Fruit fly (Drosophila melanogaster) whole organism, prepupa: Measurements from ENCODE around the gene Cpr100A.
A peak's percentile ranks its signal among the peaks of the same experiment; 100 is the strongest.

Experiments
- CG11294 ChIP-seq: fragments of 200-800 bp; sonication (Bioruptor generic); IDR thresholded peaks from 2 replicates; pipeline ENCODE4 v1.3.6; 2022; ENCODE audit warnings: missing biosample characterization, missing genetic modification characterization
- CG15336 ChIP-seq: fragments of 200-800 bp; sonication (Bioruptor generic); IDR thresholded peaks from 2 replicates; pipeline ENCODE4 v1.3.6; 2022; ENCODE audit warnings: missing biosample characterization, missing genetic modification characterization
- CG1621 ChIP-seq: fragments of 200-800 bp; sonication (Bioruptor generic); optimal IDR thresholded peaks from 3 replicates; lab custom pipeline; 2018; ENCODE audit warnings: missing biosample characterization, mild to moderate bottlenecking, missing genetic modification characterization
- CG3032 ChIP-seq: fragments of 200-800 bp; optimal IDR thresholded peaks from 2 replicates; lab custom pipeline; 2019; ENCODE audit warnings: missing biosample characterization, mild to moderate bottlenecking, missing genetic modification characterization, moderate library complexity
- CG31627 ChIP-seq: fragments of 200-800 bp; sonication (Bioruptor generic); optimal IDR thresholded peaks from 3 replicates; lab custom pipeline; 2016; ENCODE audit warnings: missing biosample characterization, missing genetic modification characterization
- CG32006 ChIP-seq: fragments of 200-800 bp; sonication (Bioruptor generic); optimal IDR thresholded peaks from 3 replicates; lab custom pipeline; 2017; ENCODE audit warnings: missing biosample characterization, mild to moderate bottlenecking, missing genetic modification characterization
- CG34406 ChIP-seq: fragments of 200-800 bp; sonication (Bioruptor generic); optimal IDR thresholded peaks from 3 replicates; lab custom pipeline; 2016; ENCODE audit warnings: missing biosample characterization, missing genetic modification characterization
- CG4318 ChIP-seq: fragments of 200-800 bp; sonication (Bioruptor generic); optimal IDR thresholded peaks from 3 replicates; lab custom pipeline; 2017; ENCODE audit warnings: missing biosample characterization, mild to moderate bottlenecking, missing genetic modification characterization
- CG6163 ChIP-seq: fragments of 200-800 bp; sonication (Bioruptor generic); IDR thresholded peaks from 3 replicates; pipeline ENCODE4 v1.3.6; 2022; ENCODE audit warnings: missing biosample characterization, missing genetic modification characterization
- CG6276 ChIP-seq: fragments of 200-800 bp; sonication (Bioruptor generic); optimal IDR thresholded peaks from 2 replicates; lab custom pipeline; 2017; ENCODE audit warnings: missing biosample characterization, mild to moderate bottlenecking, missing genetic modification characterization
- CG6808 ChIP-seq: fragments of 200-800 bp; sonication (Bioruptor generic); optimal IDR thresholded peaks from 3 replicates; lab custom pipeline; 2017; ENCODE audit warnings: missing biosample characterization, missing genetic modification characterization, mild to moderate bottlenecking, moderate library complexity, missing genetic modification reagents
- CG8119 ChIP-seq: fragments of 200-800 bp; sonication (Bioruptor generic); IDR thresholded peaks from 3 replicates; pipeline ENCODE4 v1.3.6; 2022; ENCODE audit warnings: missing biosample characterization, missing genetic modification characterization
- CG8632 ChIP-seq: fragments of 200-800 bp; sonication (Bioruptor generic); optimal IDR thresholded peaks from 3 replicates; lab custom pipeline; 2016; ENCODE audit warnings: missing biosample characterization, missing genetic modification characterization
- Eip78C ChIP-seq: fragments of 200-800 bp; sonication (Bioruptor generic); peaks from one replicate; lab custom pipeline; 2016; ENCODE audit warnings: missing biosample characterization, missing genetic modification characterization
- Eip93F ChIP-seq: fragments of 200-800 bp; sonication (Bioruptor generic); optimal IDR thresholded peaks from 2 replicates; lab custom pipeline; 2016; ENCODE audit warnings: missing biosample characterization, mild to moderate bottlenecking, missing genetic modification characterization
- Ets96B ChIP-seq: fragments of 200-800 bp; optimal IDR thresholded peaks from 2 replicates; lab custom pipeline; 2019; ENCODE audit warnings: missing biosample characterization, mild to moderate bottlenecking, missing genetic modification characterization, moderate library complexity
- Hr38 ChIP-seq: sonication (Bioruptor generic); optimal IDR thresholded peaks from 2 replicates; lab custom pipeline; 2016; ENCODE audit warnings: missing biosample characterization, missing genetic modification characterization
- Hr4 ChIP-seq: fragments of 200-800 bp; sonication (Bioruptor generic); optimal IDR thresholded peaks from 3 replicates; lab custom pipeline; 2016; ENCODE audit warnings: missing biosample characterization, missing genetic modification characterization
- Lpt ChIP-seq: fragments of 200-800 bp; sonication (Bioruptor generic); optimal IDR thresholded peaks from 3 replicates; lab custom pipeline; 2016; ENCODE audit warnings: missing biosample characterization, missing genetic modification characterization
- Met ChIP-seq: fragments of 200-800 bp; sonication (Bioruptor generic); optimal IDR thresholded peaks from 3 replicates; lab custom pipeline; 2016; ENCODE audit warnings: missing biosample characterization, missing genetic modification characterization
- Sox14 ChIP-seq: fragments of 200-800 bp; sonication (Bioruptor generic); optimal IDR thresholded peaks from 3 replicates; lab custom pipeline; 2016; ENCODE audit warnings: missing biosample characterization, missing genetic modification characterization
- Sox15 ChIP-seq: fragments of 200-800 bp; sonication (Bioruptor generic); optimal IDR thresholded peaks from 3 replicates; lab custom pipeline; 2016; ENCODE audit warnings: missing biosample characterization, missing genetic modification characterization
- achi ChIP-seq: fragments of 200-800 bp; sonication (Bioruptor generic); optimal IDR thresholded peaks from 3 replicates; lab custom pipeline; 2016; ENCODE audit warnings: missing biosample characterization, missing genetic modification characterization
- acj6 ChIP-seq: fragments of 200-800 bp; sonication (Bioruptor generic); optimal IDR thresholded peaks from 3 replicates; lab custom pipeline; 2016; ENCODE audit warnings: missing biosample characterization, missing genetic modification characterization
- dac ChIP-seq: fragments of 200-800 bp; sonication (Bioruptor generic); optimal IDR thresholded peaks from 2 replicates; lab custom pipeline; 2017; ENCODE audit warnings: missing biosample characterization, mild to moderate bottlenecking, missing genetic modification characterization
- dsx ChIP-seq: fragments of 200-800 bp; optimal IDR thresholded peaks from 3 replicates; lab custom pipeline; 2019; ENCODE audit warnings: missing biosample characterization, mild to moderate bottlenecking, missing genetic modification characterization, moderate library complexity; ENCODE audit not compliant: poor library complexity, severe bottlenecking
- fd59A ChIP-seq: fragments of 200-800 bp; sonication (Bioruptor generic); optimal IDR thresholded peaks from 2 replicates; lab custom pipeline; 2017; ENCODE audit warnings: missing biosample characterization, mild to moderate bottlenecking, missing genetic modification characterization, missing genetic modification reagents
- pdm3 ChIP-seq: fragments of 200-800 bp; sonication (Bioruptor generic); optimal IDR thresholded peaks from 3 replicates; lab custom pipeline; 2016; ENCODE audit warnings: missing biosample characterization, missing genetic modification characterization
- salr ChIP-seq, 2 experiments: fragments of 200-800 bp; sonication (Bioruptor generic); optimal IDR thresholded peaks; 3 replicates each; lab custom pipeline; 2016 to 2018; ENCODE audit warnings: missing biosample characterization in 2 of 2, missing genetic modification characterization in 2 of 2, mild to moderate bottlenecking in 1 of 2
- spab ChIP-seq: fragments of 200-800 bp; sonication (Bioruptor generic); optimal IDR thresholded peaks from 2 replicates; lab custom pipeline; 2017; ENCODE audit warnings: missing biosample characterization, mild to moderate bottlenecking, missing genetic modification characterization, missing genetic modification reagents
- ss ChIP-seq, 2 experiments: fragments of 200-800 bp; sonication (Bioruptor generic); optimal IDR thresholded peaks; 2 replicates in 1 of 2; 3 replicates in 1 of 2; lab custom pipeline; 2017 to 2018; ENCODE audit warnings: mild to moderate bottlenecking in 2 of 2, missing biosample characterization in 2 of 2, missing genetic modification characterization in 2 of 2, moderate library complexity in 1 of 2
- svp ChIP-seq: fragments of 200-800 bp; sonication (Bioruptor generic); peaks from one replicate; lab custom pipeline; 2016; ENCODE audit warnings: missing biosample characterization, missing genetic modification characterization

The Cpr100A gene

DNA sequence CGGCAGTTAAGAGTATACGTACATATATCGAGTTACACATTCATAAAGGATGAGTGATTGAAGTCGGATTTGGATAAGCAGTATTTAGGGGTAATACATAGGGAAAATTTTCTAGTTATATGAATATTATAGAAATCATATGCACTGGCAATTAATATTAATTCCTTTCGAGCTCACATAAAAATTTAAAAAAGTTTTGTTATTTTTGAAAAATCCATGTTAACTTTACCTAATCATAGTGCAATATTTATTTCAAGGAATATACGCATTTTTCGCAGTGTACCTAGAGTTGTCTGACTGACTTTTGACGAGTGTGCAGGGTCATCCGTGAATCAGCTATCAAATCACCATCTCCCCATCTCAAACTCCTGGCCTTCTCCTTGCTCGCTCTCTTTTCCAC, 2.9 kb upstream of the Cpr100A start (continued):
- TF ChIP-seq Hr4 (GFP tag; lab: Kevin White, UChicago) = peak; percentile 34
- TF ChIP-seq Eip78C (GFP tag; lab: Kevin White, UChicago) = peak; percentile 87
- TF ChIP-seq spab (GFP tag; lab: Kevin White, UChicago) = peak; percentile 36
- peak; percentile 17 for TF ChIP-seq achi (GFP tag; lab: Kevin White, UChicago)
- TF ChIP-seq CG1621 = no peak
- peak; percentile 9 for TF ChIP-seq dac (GFP tag; lab: Kevin White, UChicago)
- TF ChIP-seq Eip93F (GFP tag; lab: Kevin White, UChicago) = no peak
- peak; percentile 15 for TF ChIP-seq Sox15 (GFP tag; lab: Kevin White, UChicago)
- TF ChIP-seq salr (GFP tag; optimal IDR thresholded peaks at IDR 0.05; lab: Kevin White, UChicago) = peak in 1 of 2 experiments; percentile 51
- TF ChIP-seq CG31627 (GFP tag; lab: Kevin White, UChicago) = no peak
- peak; percentile 34 for TF ChIP-seq CG3032 (tag; lab: Kevin White, UChicago)

DNA sequence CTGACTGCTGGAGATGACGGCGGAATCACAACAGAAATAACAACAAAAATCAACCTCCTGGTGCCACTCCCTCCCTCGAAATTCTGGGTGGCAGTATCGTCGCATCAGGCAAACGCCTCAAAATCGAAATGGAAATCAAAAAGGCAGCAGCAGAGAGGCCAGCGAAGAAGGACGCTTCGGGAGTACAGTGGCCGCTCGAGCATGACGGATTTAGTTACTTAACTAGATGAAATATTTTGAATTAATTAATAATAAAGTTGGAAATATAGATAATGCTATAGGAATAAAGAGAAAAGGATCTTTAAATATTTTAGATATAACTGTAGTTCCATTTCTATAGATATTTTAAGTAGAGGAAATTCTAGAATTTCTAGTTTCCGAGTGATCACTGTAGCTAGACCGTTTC, 2.0 kb upstream of the Cpr100A start:
- TF ChIP-seq CG8119 (GFP tag; lab: Robert Waterston, UW) (no peak), pdm3 (GFP tag; lab: Kevin White, UChicago) (no peak), CG8632 (GFP tag; lab: Kevin White, UChicago) (peak; percentile 38), fd59A (GFP tag; lab: Kevin White, UChicago) (peak; percentile 26), CG1621 (no peak), CG6808 (peak; percentile 6), Ets96B (peak; percentile 35), CG3032 (tag; lab: Kevin White, UChicago) (peak; percentile 15), acj6 (GFP tag; lab: Kevin White, UChicago) (peak; percentile 17), ss (GFP tag; optimal IDR thresholded peaks at IDR 0.05; lab: Kevin White, UChicago) (peak in 1 of 2 experiments; percentile 50), CG34406 (GFP tag; lab: Kevin White, UChicago) (peak; percentile 31), Eip78C (GFP tag; lab: Kevin White, UChicago) (peak; percentile 83), svp (peak; percentile 46)

DNA sequence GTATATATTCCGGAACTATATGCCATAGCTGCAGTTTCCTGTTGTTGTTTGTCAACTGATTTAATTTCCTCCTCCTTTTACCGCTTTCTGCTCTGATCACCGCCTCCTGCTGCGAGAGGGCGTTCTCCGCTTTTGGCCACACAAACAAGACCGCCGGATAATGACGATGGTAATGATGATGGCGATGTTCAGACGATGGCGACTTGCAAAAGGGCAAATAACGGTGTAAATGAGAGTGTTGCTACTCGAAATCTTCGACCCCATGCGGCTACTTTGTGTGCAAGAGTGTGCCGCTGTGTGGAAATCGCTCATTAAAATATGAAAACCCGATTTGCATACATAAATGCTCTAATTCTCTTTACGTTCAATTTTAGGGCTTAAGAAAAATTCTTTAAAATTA, 1.4 kb upstream of the Cpr100A start:
- TF ChIP-seq svp (peak; percentile 2), Met (GFP tag; lab: Kevin White, UChicago) (no peak)

DNA sequence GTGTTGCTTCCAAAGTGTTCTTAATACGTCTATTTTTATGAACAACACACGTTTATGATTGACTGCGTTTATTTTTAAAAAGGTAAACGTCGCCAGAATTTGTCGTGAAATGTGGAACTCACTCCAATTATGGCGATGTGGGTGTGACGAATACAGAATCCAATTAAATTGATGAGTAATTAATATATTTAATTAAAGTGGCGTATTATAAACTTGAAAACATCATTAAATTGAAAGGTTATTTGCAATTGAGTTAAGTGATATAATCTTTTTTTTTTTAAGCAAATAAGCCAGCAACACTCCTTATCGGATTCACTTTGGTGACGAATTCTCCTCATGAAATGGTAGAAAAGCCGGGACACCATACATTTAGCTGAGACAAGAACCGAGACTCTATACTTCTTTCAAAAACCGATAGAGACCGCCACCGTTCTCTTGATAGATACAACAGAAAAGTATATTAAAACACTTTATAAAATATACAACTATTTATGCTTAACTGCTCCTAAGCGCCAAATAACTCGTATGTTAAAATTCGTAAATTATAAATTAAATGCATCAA, 3.1 kb downstream of the Cpr100A start:
- TF ChIP-seq Eip78C (GFP tag; lab: Kevin White, UChicago) (peak; percentile 54), CG6276 (GFP tag; lab: Kevin White, UChicago) (no peak)

DNA sequence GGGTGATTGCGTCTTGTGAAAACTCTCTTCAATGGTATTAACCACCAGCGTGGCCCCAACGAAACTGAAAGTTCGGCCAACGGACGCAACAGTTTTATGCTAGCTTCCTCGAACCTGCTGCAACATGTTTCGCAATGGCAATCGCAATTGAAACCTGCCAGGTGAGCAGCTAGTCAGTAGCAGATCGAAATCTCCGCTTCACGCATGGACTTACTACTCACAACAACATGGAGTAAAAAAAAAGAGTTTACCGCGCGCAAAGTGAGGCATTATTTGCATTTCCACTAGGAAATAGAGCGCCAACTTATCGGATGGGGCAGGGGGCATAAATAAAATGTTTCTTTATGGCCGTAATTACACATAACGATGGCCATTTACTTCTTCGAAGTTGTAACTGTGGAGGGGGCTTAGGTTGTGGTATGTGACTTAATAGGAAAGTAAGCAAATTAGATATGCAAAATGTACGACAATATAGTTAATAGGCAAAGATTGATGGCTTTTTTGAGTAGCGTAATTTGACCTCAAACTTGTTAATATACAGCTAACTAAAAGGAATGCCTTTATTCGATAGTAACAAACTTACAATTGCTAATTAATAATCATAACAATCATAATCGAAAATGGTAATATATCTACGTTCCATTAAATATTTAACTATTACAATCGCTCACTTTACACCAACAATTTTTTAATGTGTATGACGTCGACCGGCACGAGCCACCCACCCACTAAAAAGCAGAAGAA, 5.2 kb downstream of the Cpr100A start, which contains the start of gene CG15545:
TSS of gene CG15545 (minus strand) at position 51 of the 744 bp plus-strand sequence.
- TF ChIP-seq Ets96B = no peak
- TF ChIP-seq CG6276 (GFP tag; lab: Kevin White, UChicago) = peak; percentile 59
- peak; percentile 9 for TF ChIP-seq Sox14 (GFP tag; lab: Kevin White, UChicago)
- peak; percentile 48 for TF ChIP-seq CG4318 (GFP tag; lab: Kevin White, UChicago)
- TF ChIP-seq Sox15 (GFP tag; lab: Kevin White, UChicago) = no peak
- peak; percentile 73 for TF ChIP-seq CG32006 (GFP tag; lab: Kevin White, UChicago)
- TF ChIP-seq svp = peak; percentile 25
- no peak for TF ChIP-seq acj6 (GFP tag; lab: Kevin White, UChicago)
- TF ChIP-seq CG6163 (GFP tag; lab: Robert Waterston, UW) = peak; percentile 24; the same call in 1 of the 3 replicates
- peak; percentile 75 for TF ChIP-seq Hr4 (GFP tag; lab: Kevin White, UChicago)
- no peak for TF ChIP-seq Hr38 (GFP tag; lab: Kevin White, UChicago)
- TF ChIP-seq CG11294 (GFP tag; lab: Robert Waterston, UW) = no peak
- peak; percentile 64; the same call in 2 of the 3 replicates for TF ChIP-seq CG8119 (GFP tag; lab: Robert Waterston, UW)
- TF ChIP-seq dsx (GFP tag; lab: Kevin White, UChicago) = no peak
- peak; percentile 34; the same call in 1 of the 2 replicates for TF ChIP-seq CG15336 (GFP tag; lab: Robert Waterston, UW)
- peak; percentile 44 for TF ChIP-seq Lpt (GFP tag; lab: Kevin White, UChicago)
- peak; percentile 68 for TF ChIP-seq Eip78C (GFP tag; lab: Kevin White, UChicago)
